2 fruit fly cellular contexts compared by ENCODE assay signal in the genomic region with DNA sequence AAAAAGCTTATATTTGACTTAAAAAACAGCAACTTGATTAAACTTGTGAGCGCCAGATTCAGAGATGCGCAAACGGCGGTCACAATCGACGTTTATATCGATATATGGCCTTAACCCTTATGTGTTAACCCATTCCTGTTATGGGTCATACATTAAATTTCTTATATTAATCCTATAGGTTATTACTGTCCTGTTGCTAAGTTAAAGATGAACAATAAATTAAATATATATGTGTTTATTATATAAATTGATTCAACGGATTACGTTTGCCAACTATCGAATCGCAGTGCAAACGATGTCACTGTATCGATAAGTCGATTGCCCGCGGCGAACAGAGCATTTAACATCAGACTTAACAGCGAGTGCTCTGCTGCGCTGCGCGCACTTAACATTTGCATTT.
TF ChIP-seq lines count a peak whose summit lies in the region.

CG3740 (minus strand) TSS at position 84 of the 400 bp plus-strand sequence.
hfw (plus strand) TSS at position 357 of the 400 bp plus-strand sequence.

TF ChIP-seq in whole organism, embryonic, 481 proteins besides CTCF, POLR2A, EP300 and RAD21 (continued from another document and continues in another):
- TF ChIP-seq twi (tag; optimal IDR thresholded peaks at IDR 0.05; lab: Kevin White, UChicago) (peak; percentile 62), danr (GFP tag; IDR thresholded peaks at IDR 0.05; lab: Robert Waterston, UW) (peak; percentile 53; the same call in 1 of the 2 replicates), Sin3A (optimal IDR thresholded peaks at IDR 0.05; lab: Kevin White, UChicago) (peak; percentile 63), Dfd (GFP tag; optimal IDR thresholded peaks at IDR 0.05; lab: Kevin White, UChicago) (no peak), CG18262 (tag; optimal IDR thresholded peaks at IDR 0.05; lab: Kevin White, UChicago) (no peak), BtbVII (GFP tag; optimal IDR thresholded peaks at IDR 0.05; lab: Kevin White, UChicago) (no peak), CG11456 (GFP tag; IDR thresholded peaks at IDR 0.05; lab: Robert Waterston, UW) (peak; percentile 67; the same call in 2 of the 3 replicates), CG17568 (GFP tag; optimal IDR thresholded peaks at IDR 0.05; lab: Kevin White, UChicago) (no peak), nom (GFP tag; optimal IDR thresholded peaks at IDR 0.05; lab: Kevin White, UChicago) (no peak), peb (GFP tag; IDR thresholded peaks at IDR 0.05; lab: Robert Waterston, UW) (0 out of 2 replicates have a peak, but pooled peaks have one; percentile 21), gcm (GFP tag; optimal IDR thresholded peaks at IDR 0.05; lab: Kevin White, UChicago) (no peak), slbo (GFP tag; IDR thresholded peaks at IDR 0.05; lab: Robert Waterston, UW) (peak; percentile 90), toy (GFP tag; IDR thresholded peaks at IDR 0.05; lab: Robert Waterston, UW) (no peak), Doc3 (GFP tag; IDR thresholded peaks at IDR 0.05; lab: Robert Waterston, UW; ENCODE audit: partially characterized antibody) (peak; percentile 85), Mad (GFP tag; optimal IDR thresholded peaks at IDR 0.05; lab: Kevin White, UChicago) (peak; percentile 37), CG15696 (tag; optimal IDR thresholded peaks at IDR 0.05; lab: Kevin White, UChicago) (peak; percentile 65), fd3F (GFP tag; optimal IDR thresholded peaks at IDR 0.05; lab: Kevin White, UChicago) (peak; percentile 53), chm (GFP tag; IDR thresholded peaks at IDR 0.05; lab: Robert Waterston, UW) (no peak), TFAM (GFP tag; optimal IDR thresholded peaks at IDR 0.05; lab: Kevin White, UChicago) (no peak), CG9215 (GFP tag; IDR thresholded peaks at IDR 0.05; lab: Robert Waterston, UW) (peak; percentile 59), pb (GFP tag; optimal IDR thresholded peaks at IDR 0.05; lab: Kevin White, UChicago) (no peak), E2f1 (GFP tag; IDR thresholded peaks at IDR 0.05; lab: Robert Waterston, UW) (peak; percentile 84), CG8388 (GFP tag; optimal IDR thresholded peaks at IDR 0.05; lab: Kevin White, UChicago) (peak; percentile 49), tio (GFP tag; optimal IDR thresholded peaks at IDR 0.05; lab: Kevin White, UChicago) (no peak), CG15601 (tag; optimal IDR thresholded peaks at IDR 0.05; lab: Kevin White, UChicago) (no peak), luna (GFP tag; optimal IDR thresholded peaks at IDR 0.05; lab: Kevin White, UChicago) (no peak), CG17385 (GFP tag; optimal IDR thresholded peaks at IDR 0.05; lab: Kevin White, UChicago) (peak; percentile 42), p53 (GFP tag; optimal IDR thresholded peaks at IDR 0.05; lab: Kevin White, UChicago) (peak; percentile 40), chn (GFP tag; optimal IDR thresholded peaks at IDR 0.05; lab: Kevin White, UChicago) (peak; percentile 6), CG9876 (GFP tag; optimal IDR thresholded peaks at IDR 0.05; lab: Kevin White, UChicago) (no peak), CG1647 (GFP tag; optimal IDR thresholded peaks at IDR 0.05; lab: Kevin White, UChicago) (no peak), schlank (tag; optimal IDR thresholded peaks at IDR 0.05; lab: Kevin White, UChicago) (no peak), CG2202 (tag; optimal IDR thresholded peaks at IDR 0.05; lab: Kevin White, UChicago) (peak; percentile 33), CG30403 (GFP tag; optimal IDR thresholded peaks at IDR 0.05; lab: Kevin White, UChicago) (peak; percentile 82), HLH4C (GFP tag; IDR thresholded peaks at IDR 0.05; lab: Robert Waterston, UW; ENCODE audit: partially characterized antibody) (peak; percentile 94), unpg (GFP tag; optimal IDR thresholded peaks at IDR 0.05; lab: Kevin White, UChicago) (peak; percentile 75), CG11723 (GFP tag; optimal IDR thresholded peaks at IDR 0.05; lab: Kevin White, UChicago) (peak; percentile 4), Sox100B (GFP tag; optimal IDR thresholded peaks at IDR 0.05; lab: Kevin White, UChicago) (no peak), BEAF-32 (GFP tag; optimal IDR thresholded peaks at IDR 0.05; lab: Kevin White, UChicago) (peak; percentile 92), Six4 (GFP tag; optimal IDR thresholded peaks at IDR 0.05; lab: Kevin White, UChicago) (peak; percentile 16), sima (GFP tag; optimal IDR thresholded peaks at IDR 0.05; lab: Kevin White, UChicago) (no peak), CG10462 (GFP tag; optimal IDR thresholded peaks at IDR 0.05; lab: Kevin White, UChicago) (peak; percentile 25), Hmr (GFP tag; optimal IDR thresholded peaks at IDR 0.05; lab: Kevin White, UChicago) (peak; percentile 57), CG18476 (GFP tag; optimal IDR thresholded peaks at IDR 0.05; lab: Kevin White, UChicago) (peak; percentile 31), CG6854 (GFP tag; optimal IDR thresholded peaks at IDR 0.05; lab: Kevin White, UChicago) (no peak), CG3838 (GFP tag; optimal IDR thresholded peaks at IDR 0.05; lab: Kevin White, UChicago) (no peak), nmo (GFP tag; optimal IDR thresholded peaks at IDR 0.05; lab: Kevin White, UChicago) (peak; percentile 85), CG17829 (tag; optimal IDR thresholded peaks at IDR 0.05; lab: Kevin White, UChicago) (peak; percentile 81), Dp (GFP tag; optimal IDR thresholded peaks at IDR 0.05; lab: Kevin White, UChicago) (peak; percentile 41), nerfin-2 (GFP tag; IDR thresholded peaks at IDR 0.05; lab: Robert Waterston, UW; ENCODE audit: partially characterized antibody) (peak; percentile 87), ac (GFP tag; optimal IDR thresholded peaks at IDR 0.05; lab: Kevin White, UChicago) (no peak), fd96Cb (tag; optimal IDR thresholded peaks at IDR 0.05; lab: Kevin White, UChicago) (peak; percentile 61), CG4404 (GFP tag; IDR thresholded peaks at IDR 0.05; lab: Robert Waterston, UW) (peak; percentile 64), salm (tag; optimal IDR thresholded peaks at IDR 0.05; lab: Kevin White, UChicago) (peak; percentile 4), bowl (GFP tag; IDR thresholded peaks at IDR 0.05; lab: Robert Waterston, UW) (no peak), pho (GFP tag; optimal IDR thresholded peaks at IDR 0.05; lab: Kevin White, UChicago) (peak; percentile 23), wor (GFP tag; IDR thresholded peaks at IDR 0.05; lab: Robert Waterston, UW) (peak; percentile 37; the same call in 1 of the 2 replicates), CG15479 (GFP tag; optimal IDR thresholded peaks at IDR 0.05; lab: Kevin White, UChicago) (no peak), dati (GFP tag; IDR thresholded peaks at IDR 0.05; lab: Robert Waterston, UW) (no peak), vfl (GFP tag; optimal IDR thresholded peaks at IDR 0.05; lab: Kevin White, UChicago) (no peak), ash1 (GFP tag; optimal IDR thresholded peaks at IDR 0.05; lab: Kevin White, UChicago) (no peak), cg (GFP tag; optimal IDR thresholded peaks at IDR 0.05; lab: Kevin White, UChicago) (no peak), CHES-1-like (GFP tag; optimal IDR thresholded peaks at IDR 0.05; lab: Kevin White, UChicago) (peak; percentile 17)

TF ChIP-seq in whole organism, prepupa, 60 proteins besides CTCF, POLR2A, EP300 and RAD21 (continued from another document):
- TF ChIP-seq Gug (GFP tag; IDR thresholded peaks at IDR 0.05; lab: Robert Waterston, UW), result peak; percentile 62
- TF ChIP-seq CG34406 (GFP tag; optimal IDR thresholded peaks at IDR 0.05; lab: Kevin White, UChicago), result peak; percentile 58
- no peak for TF ChIP-seq Sox102F (GFP tag; optimal IDR thresholded peaks at IDR 0.05; lab: Kevin White, UChicago)
- peak; percentile 63 for TF ChIP-seq achi (GFP tag; optimal IDR thresholded peaks at IDR 0.05; lab: Kevin White, UChicago)
- TF ChIP-seq ss (GFP tag; optimal IDR thresholded peaks at IDR 0.05; lab: Kevin White, UChicago), result peak in 1 of 2 experiments; percentile 45
- peak; percentile 0 for TF ChIP-seq Blimp-1 (GFP tag; optimal IDR thresholded peaks at IDR 0.05; lab: Kevin White, UChicago)
